Worm (Caenorhabditis elegans): ENCODE measurements around the gene folt-1.

folt-1 gene

ce11 chrV:11174663-11175062 is 33.4 kb downstream of the folt-1 start (continued):
- TF ChIP-seq rec-8 (tag; optimal IDR thresholded peaks at IDR 0.05): no peak
- TF ChIP-seq zfh-2 (GFP tag; conservative IDR thresholded peaks at IDR 0.05): peak; percentile 79
- no peak for TF ChIP-seq madf-8 (GFP tag; conservative IDR thresholded peaks at IDR 0.05)
- peak; percentile 16; the same call in 1 of the 2 replicates for TF ChIP-seq attf-6 (GFP tag; IDR thresholded peaks at IDR 0.05)
- peak; percentile 74 for TF ChIP-seq B0261.1 (tag; optimal IDR thresholded peaks at IDR 0.05)
- TF ChIP-seq Y56A3A.18 (GFP tag; IDR thresholded peaks at IDR 0.05): peak; percentile 66; the same call in 1 of the 2 replicates
- TF ChIP-seq mcd-1 (GFP tag; IDR thresholded peaks at IDR 0.05): peak; percentile 49; the same call in 1 of the 2 replicates
- TF ChIP-seq madf-6 (GFP tag; IDR thresholded peaks at IDR 0.05): peak; percentile 35
- peak; percentile 34 for TF ChIP-seq repo-1 (tag; optimal IDR thresholded peaks at IDR 0.05)
- TF ChIP-seq ama-1 (optimal IDR thresholded peaks at IDR 0.05): no peak
- TF ChIP-seq ama-1 (GFP tag; optimal IDR thresholded peaks at IDR 0.05): no peak
- TF ChIP-seq die-1 (tag; optimal IDR thresholded peaks at IDR 0.05): peak; percentile 7
- TF ChIP-seq lin-40 (tag; optimal IDR thresholded peaks at IDR 0.05): peak; percentile 15
- TF ChIP-seq rcor-1 (GFP tag; IDR thresholded peaks at IDR 0.05): 0 out of 2 replicates have a peak, but pooled peaks have one; percentile 37
- no peak for TF ChIP-seq B0336.3 (GFP tag; IDR thresholded peaks at IDR 0.05)
- TF ChIP-seq ekl-4 (GFP tag; IDR thresholded peaks at IDR 0.05): no peak
- peak; percentile 15; the same call in 1 of the 2 replicates for TF ChIP-seq D2030.7 (GFP tag; IDR thresholded peaks at IDR 0.05)
- no peak for TF ChIP-seq dpff-1 (tag; optimal IDR thresholded peaks at IDR 0.05)
- no peak for TF ChIP-seq bed-2 (GFP tag; IDR thresholded peaks at IDR 0.05)
- TF ChIP-seq cebp-1 (GFP tag; IDR thresholded peaks at IDR 0.05): no peak
- peak; percentile 24 for TF ChIP-seq cebp-1 (tag; optimal IDR thresholded peaks at IDR 0.05)
- TF ChIP-seq hmg-1.2 (GFP tag; IDR thresholded peaks at IDR 0.05): peak; percentile 51
- TF ChIP-seq attf-5 (GFP tag; optimal IDR thresholded peaks at IDR 0.05): peak; percentile 18
- peak; percentile 23; the same call in 1 of the 2 replicates for TF ChIP-seq lin-26 (GFP tag; IDR thresholded peaks at IDR 0.05)

DNA sequence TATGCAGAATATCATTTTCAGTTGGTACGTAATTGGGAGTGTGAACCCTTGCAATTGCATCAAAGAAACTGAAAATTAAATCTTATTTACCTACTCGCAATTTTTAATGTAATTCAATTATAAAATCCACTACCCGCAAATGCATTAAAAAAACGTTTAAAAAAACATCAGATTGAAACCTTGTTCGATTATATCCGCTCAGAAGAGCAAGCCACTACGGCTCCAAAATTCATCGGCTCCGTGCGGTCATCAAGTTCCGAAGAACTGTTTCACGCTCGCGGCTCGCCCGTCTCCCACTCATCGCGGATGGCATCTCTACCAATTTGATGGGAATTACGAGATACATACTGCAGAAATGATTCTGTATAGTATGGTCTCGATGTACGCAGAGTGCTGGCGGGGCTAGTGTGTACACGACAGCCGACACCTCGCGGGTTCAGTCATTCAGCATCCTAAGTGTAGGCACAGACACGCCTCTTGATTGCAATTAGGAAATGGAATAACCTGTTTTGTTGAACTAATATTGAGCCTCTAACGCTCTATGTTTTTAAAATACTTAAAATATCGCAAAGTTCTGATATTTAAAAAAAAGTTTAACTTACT is 34.2 kb downstream of the folt-1 start:
- TF ChIP-seq D2030.7 (GFP tag; IDR thresholded peaks at IDR 0.05) (peak; percentile 93), egl-44 (GFP tag; IDR thresholded peaks at IDR 0.05) (0 out of 2 replicates have a peak, but pooled peaks have one; percentile 38), ceh-100 (GFP tag; IDR thresholded peaks at IDR 0.05) (peak; percentile 44; the same call in 1 of the 2 replicates), lin-26 (GFP tag; IDR thresholded peaks at IDR 0.05) (peak; percentile 98), lin-54 (GFP tag; optimal IDR thresholded peaks at IDR 0.05) (peak; percentile 56), mes-4 (tag; optimal IDR thresholded peaks at IDR 0.05) (peak; percentile 22), lsl-1 (GFP tag; optimal IDR thresholded peaks at IDR 0.05) (peak; percentile 64), attf-6 (GFP tag; IDR thresholded peaks at IDR 0.05) (peak; percentile 90), him-1 (tag; optimal IDR thresholded peaks at IDR 0.05) (peak; percentile 81), unc-130 (GFP tag; optimal IDR thresholded peaks at IDR 0.05) (peak; percentile 0), dox-1 (GFP tag; IDR thresholded peaks at IDR 0.05) (peak; percentile 92), pbrm-1 (GFP tag; IDR thresholded peaks at IDR 0.05) (peak; percentile 96), hsf-1 (GFP tag; IDR thresholded peaks at IDR 0.05) (0 out of 2 replicates have a peak, but pooled peaks have one; percentile 46), xnd-1 (tag; optimal IDR thresholded peaks at IDR 0.05) (peak; percentile 12), egrh-3 (GFP tag; IDR thresholded peaks at IDR 0.05) (0 out of 2 replicates have a peak, but pooled peaks have one; percentile 15), Y53G8AR.9 (GFP tag; conservative IDR thresholded peaks at IDR 0.05) (0 out of 2 replicates have a peak, but pooled peaks have one; percentile 81), snpc-1.1 (tag; optimal IDR thresholded peaks at IDR 0.05; ENCODE audit: insufficient read depth) (peak; percentile 96), nfya-2 (GFP tag; IDR thresholded peaks at IDR 0.05) (0 out of 2 replicates have a peak, but pooled peaks have one; percentile 53), snpc-1.3 (tag; optimal IDR thresholded peaks at IDR 0.05; ENCODE audit: insufficient read depth) (peak; percentile 87), madf-6 (GFP tag; IDR thresholded peaks at IDR 0.05) (peak; percentile 90), ztf-18 (tag; optimal IDR thresholded peaks at IDR 0.05) (peak; percentile 16), mcd-1 (GFP tag; IDR thresholded peaks at IDR 0.05) (peak; percentile 65), F33H1.4 (GFP tag; IDR thresholded peaks at IDR 0.05) (peak; percentile 43), snpc-3.4 (tag; optimal IDR thresholded peaks at IDR 0.05) (peak; percentile 94), hmg-1.2 (GFP tag; IDR thresholded peaks at IDR 0.05) (peak; percentile 88), snpc-4 (GFP tag; optimal IDR thresholded peaks at IDR 0.05) (peak; percentile 95), snpc-4 (tag; optimal IDR thresholded peaks at IDR 0.05) (peak; percentile 94 to 99 (median 98)), B0336.3 (GFP tag; IDR thresholded peaks at IDR 0.05) (peak; percentile 67; the same call in 1 of the 2 replicates)
